Worm (Caenorhabditis elegans): ENCODE measurements around the gene T05B9.1.

The T05B9.1 gene

ce11 chrII:11279971-11280370 lies 19.0 kb upstream of the T05B9.1 start:
- TF ChIP-seq lin-13 (tag; optimal IDR thresholded peaks at IDR 0.05) (no peak), mls-2 (tag; optimal IDR thresholded peaks at IDR 0.05) (no peak), nhr-237 (tag; optimal IDR thresholded peaks at IDR 0.05) (no peak), lsy-2 (tag; optimal IDR thresholded peaks at IDR 0.05) (peak; percentile 40)

ce11 chrII:11276879-11277278 lies 15.9 kb upstream of the T05B9.1 start:
- TF ChIP-seq ham-2 (GFP tag; optimal IDR thresholded peaks at IDR 0.05) = peak; percentile 0
- peak; percentile 67 for TF ChIP-seq elt-1 (tag; optimal IDR thresholded peaks at IDR 0.05; ENCODE audit: borderline replicate concordance, insufficient read depth)
- TF ChIP-seq ceh-43 (GFP tag; optimal IDR thresholded peaks at IDR 0.05) = no peak
- no peak for TF ChIP-seq drap-1 (GFP tag; optimal IDR thresholded peaks at IDR 0.05)
- no peak for TF ChIP-seq nhr-2 (tag; optimal IDR thresholded peaks at IDR 0.05)

ce11 chrII:11275484-11275883 lies 14.5 kb upstream of the T05B9.1 start:
- TF ChIP-seq unc-39 (tag; optimal IDR thresholded peaks at IDR 0.05) (no peak), hlh-1 (tag; optimal IDR thresholded peaks at IDR 0.05) (peak; percentile 81)

ce11 chrII:11274876-11275275 lies 13.9 kb upstream of the T05B9.1 start:
- TF ChIP-seq hlh-1 (tag; optimal IDR thresholded peaks at IDR 0.05) (peak; percentile 79), ham-2 (GFP tag; optimal IDR thresholded peaks at IDR 0.05) (no peak), unc-62 (GFP tag; optimal IDR thresholded peaks at IDR 0.05) (peak; percentile 63), unc-120 (tag; optimal IDR thresholded peaks at IDR 0.05; ENCODE audit: poor library complexity, severe bottlenecking) (peak; percentile 24)

- no peak for TF ChIP-seq mls-2 (tag; optimal IDR thresholded peaks at IDR 0.05)
- no peak for TF ChIP-seq mab-5 (tag; optimal IDR thresholded peaks at IDR 0.05)
- no peak for TF ChIP-seq elt-1 (tag; optimal IDR thresholded peaks at IDR 0.05; ENCODE audit: borderline replicate concordance, insufficient read depth)
- TF ChIP-seq nhr-76 (tag; optimal IDR thresholded peaks at IDR 0.05) = no peak
- no peak for TF ChIP-seq ceh-83 (GFP tag; optimal IDR thresholded peaks at IDR 0.05)
- no peak for TF ChIP-seq unc-62 (GFP tag; optimal IDR thresholded peaks at IDR 0.05)
- no peak for TF ChIP-seq nhr-237 (tag; optimal IDR thresholded peaks at IDR 0.05)
- TF ChIP-seq hlh-1 (tag; optimal IDR thresholded peaks at IDR 0.05) = no peak
- no peak for TF ChIP-seq drap-1 (GFP tag; optimal IDR thresholded peaks at IDR 0.05)
These were observed 9.8 kb upstream of the T05B9.1 start for ce11 chrII:11270829-11271228.

ce11 chrII:11268822-11269221 lies 7.8 kb upstream of the T05B9.1 start, which contains the start of gene cut-1:
cut-1 (plus strand) TSS chrII:11269122.
- no peak for TF ChIP-seq drap-1 (GFP tag; optimal IDR thresholded peaks at IDR 0.05)

- TF ChIP-seq sptf-1 (tag; optimal IDR thresholded peaks at IDR 0.05) (no peak), ceh-83 (GFP tag; optimal IDR thresholded peaks at IDR 0.05) (no peak), unc-62 (GFP tag; optimal IDR thresholded peaks at IDR 0.05) (no peak), flh-1 (GFP tag; optimal IDR thresholded peaks at IDR 0.05) (no peak), sem-2 (GFP tag; optimal IDR thresholded peaks at IDR 0.05) (no peak), ceh-39 (tag; optimal IDR thresholded peaks at IDR 0.05) (no peak), lin-13 (tag; optimal IDR thresholded peaks at IDR 0.05) (no peak), mab-5 (tag; optimal IDR thresholded peaks at IDR 0.05) (no peak), pha-4 (tag; optimal IDR thresholded peaks at IDR 0.05) (no peak), ztf-11 (tag; optimal IDR thresholded peaks at IDR 0.05) (no peak)
These were observed 1.2 kb downstream of the T05B9.1 start for ce11 chrII:11259766-11260165.

ce11 chrII:11255536-11255935 lies 5.5 kb downstream of the T05B9.1 start, which contains the start of gene T05B9.2:
T05B9.2 (plus strand) TSS chrII:11255836.
- no peak for TF ChIP-seq zip-8 (tag; optimal IDR thresholded peaks at IDR 0.05)
- TF ChIP-seq nhr-2 (tag; optimal IDR thresholded peaks at IDR 0.05) = no peak

ce11 chrII:11247414-11247813 lies 13.6 kb downstream of the T05B9.1 start, which contains the start of gene T06D8.10:
T06D8.10 (minus strand) TSS chrII:11247514.
- TF ChIP-seq lin-13 (tag; optimal IDR thresholded peaks at IDR 0.05) (no peak), sptf-1 (tag; optimal IDR thresholded peaks at IDR 0.05) (no peak), hlh-1 (tag; optimal IDR thresholded peaks at IDR 0.05) (no peak), snpc-4 (tag; optimal IDR thresholded peaks at IDR 0.05) (no peak), unc-62 (GFP tag; optimal IDR thresholded peaks at IDR 0.05) (no peak), lsy-2 (tag; optimal IDR thresholded peaks at IDR 0.05) (no peak), zip-8 (tag; optimal IDR thresholded peaks at IDR 0.05) (no peak), sem-2 (GFP tag; optimal IDR thresholded peaks at IDR 0.05) (no peak), M03D4.4 (tag; optimal IDR thresholded peaks at IDR 0.05) (no peak), mab-5 (tag; optimal IDR thresholded peaks at IDR 0.05) (no peak), nhr-2 (tag; optimal IDR thresholded peaks at IDR 0.05) (no peak), elt-3 (tag; optimal IDR thresholded peaks at IDR 0.05) (no peak), pha-4 (tag; optimal IDR thresholded peaks at IDR 0.05) (no peak), ceh-83 (GFP tag; optimal IDR thresholded peaks at IDR 0.05) (no peak), bed-3 (GFP tag; optimal IDR thresholded peaks at IDR 0.05) (no peak), tbx-8 (GFP tag; optimal IDR thresholded peaks at IDR 0.05) (no peak)
